Worm (Caenorhabditis elegans): ENCODE data around the gene C35A5.5.
A peak's percentile ranks its signal among the peaks of the same experiment; 100 is the strongest.

The C35A5.5 gene

ce11 chrV:10536095-10536691, 30.5 kb downstream of the C35A5.5 start, which contains the start of gene ppm-1.A:
Gene ppm-1.A (minus strand): TSS chrV:10536388.
- TF ChIP-seq ceh-28 (tag; optimal IDR thresholded peaks at IDR 0.05) (no peak), pha-4 (GFP tag; IDR thresholded peaks at IDR 0.05) (no peak), pha-4 (tag; optimal IDR thresholded peaks at IDR 0.05) (no peak), egl-43 (GFP tag; IDR thresholded peaks at IDR 0.05) (no peak), nhr-11 (tag; optimal IDR thresholded peaks at IDR 0.05) (no peak), daf-16 (GFP tag; optimal IDR thresholded peaks at IDR 0.05) (no peak), daf-16 (tag; optimal IDR thresholded peaks at IDR 0.05) (no peak), ceh-20 (GFP tag; IDR thresholded peaks at IDR 0.05) (peak; percentile 20; the same call in 1 of the 2 replicates), lir-3 (tag; optimal IDR thresholded peaks at IDR 0.05) (no peak), lin-38 (GFP tag; IDR thresholded peaks at IDR 0.05) (no peak), egl-27 (tag; optimal IDR thresholded peaks at IDR 0.05) (no peak), mdt-29 (GFP tag; IDR thresholded peaks at IDR 0.05) (no peak), nhr-48 (tag; optimal IDR thresholded peaks at IDR 0.05) (no peak), mdl-1 (tag; optimal IDR thresholded peaks at IDR 0.05) (no peak), jun-1 (tag; optimal IDR thresholded peaks at IDR 0.05) (no peak), nhr-102 (tag; optimal IDR thresholded peaks at IDR 0.05) (no peak), nhr-42 (GFP tag; IDR thresholded peaks at IDR 0.05) (no peak), D1046.2 (GFP tag; IDR thresholded peaks at IDR 0.05) (no peak), hlh-30 (tag; optimal IDR thresholded peaks at IDR 0.05; ENCODE audit: insufficient read depth) (peak; percentile 82), Y48G9A.11 (GFP tag; IDR thresholded peaks at IDR 0.05) (no peak), ama-1 (optimal IDR thresholded peaks at IDR 0.05) (peak; percentile 18), nhr-111 (GFP tag; optimal IDR thresholded peaks at IDR 0.05) (no peak), zfp-3 (GFP tag; conservative IDR thresholded peaks at IDR 0.05) (no peak), nhr-28 (tag; optimal IDR thresholded peaks at IDR 0.05) (peak; percentile 64), dmd-6 (GFP tag; IDR thresholded peaks at IDR 0.05) (peak; percentile 46), skn-1 (tag; optimal IDR thresholded peaks at IDR 0.05) (no peak), T20F7.1 (GFP tag; optimal IDR thresholded peaks at IDR 0.05) (no peak), mep-1 (tag; optimal IDR thresholded peaks at IDR 0.05) (no peak), unc-62 (GFP tag; optimal IDR thresholded peaks at IDR 0.05 in 1 of 2) (peak in 1 of 2 experiments; percentile 93), unc-62 (tag; optimal IDR thresholded peaks at IDR 0.05) (no peak), nhr-41 (GFP tag; IDR thresholded peaks at IDR 0.05) (no peak), lsy-2 (tag; optimal IDR thresholded peaks at IDR 0.05) (peak in 1 of 2 experiments; percentile 21), Y75B8A.6 (GFP tag; IDR thresholded peaks at IDR 0.05) (no peak), hif-1 (tag; optimal IDR thresholded peaks at IDR 0.05) (peak in 1 of 2 experiments; percentile 63), dpl-1 (GFP tag; optimal IDR thresholded peaks at IDR 0.05) (no peak), hlh-11 (tag; optimal IDR thresholded peaks at IDR 0.05) (peak; percentile 35), nhr-77 (tag; optimal IDR thresholded peaks at IDR 0.05) (peak; percentile 54), lin-1 (GFP tag; IDR thresholded peaks at IDR 0.05) (no peak), ceh-32 (tag; optimal IDR thresholded peaks at IDR 0.05; ENCODE audit: poor library complexity) (no peak), ZK546.5 (tag; optimal IDR thresholded peaks at IDR 0.05) (no peak), dmd-8 (GFP tag; IDR thresholded peaks at IDR 0.05) (no peak), dve-1 (tag; optimal IDR thresholded peaks at IDR 0.05; ENCODE audit: insufficient read depth) (peak; percentile 30), F44E2.7 (GFP tag; IDR thresholded peaks at IDR 0.05) (no peak), daf-12 (tag; optimal IDR thresholded peaks at IDR 0.05) (no peak)

Measured in whole organism, L4 larva.